Fruit fly (Drosophila melanogaster) whole organism, embryonic: Measurements from ENCODE around the gene gfzf.

ENCODE experiments used
- Blimp-1 ChIP-seq: fragments of 200-800 bp; sonication (Bioruptor generic); optimal IDR thresholded peaks from 3 replicates; lab custom pipeline; 2018; ENCODE audit warnings: missing biosample characterization, missing genetic modification characterization, mild to moderate bottlenecking, moderate library complexity, missing genetic modification reagents
- CG10366 ChIP-seq: fragments of 200-800 bp; sonication (Bioruptor generic); IDR thresholded peaks from 2 replicates; pipeline ENCODE4 v1.3.6; 2022; ENCODE audit warnings: missing biosample characterization, missing genetic modification characterization
- CG17829 ChIP-seq: fragments of 200-800 bp; optimal IDR thresholded peaks from 2 replicates; lab custom pipeline; 2019; ENCODE audit warnings: missing biosample characterization, mild to moderate bottlenecking, missing genetic modification characterization, moderate library complexity
- CG1792 ChIP-seq: fragments of 200-800 bp; sonication (Bioruptor generic); optimal IDR thresholded peaks from 2 replicates; lab custom pipeline; 2016; ENCODE audit warnings: missing biosample characterization, missing genetic modification characterization
- CG2202 ChIP-seq: fragments of 200-800 bp; sonication (Bioruptor generic); optimal IDR thresholded peaks from 2 replicates; lab custom pipeline; 2018; ENCODE audit warnings: missing biosample characterization, mild to moderate bottlenecking, missing genetic modification characterization
- CG30020 ChIP-seq: fragments of 200-800 bp; optimal IDR thresholded peaks from 2 replicates; lab custom pipeline; 2019; ENCODE audit warnings: missing biosample characterization, mild to moderate bottlenecking, missing genetic modification characterization, moderate library complexity
- CG3407 ChIP-seq: fragments of 200-800 bp; sonication (Bioruptor generic); optimal IDR thresholded peaks from 2 replicates; lab custom pipeline; 2018; ENCODE audit warnings: missing biosample characterization, mild to moderate bottlenecking, missing genetic modification characterization
- CG3995 ChIP-seq: fragments of 200-800 bp; sonication (Bioruptor generic); optimal IDR thresholded peaks from 3 replicates; lab custom pipeline; 2016; ENCODE audit warnings: missing biosample characterization, missing genetic modification characterization
- CG5180 ChIP-seq: fragments of 200-800 bp; sonication (Bioruptor generic); optimal IDR thresholded peaks from 3 replicates; lab custom pipeline; 2017; ENCODE audit warnings: missing biosample characterization, missing genetic modification characterization, mild to moderate bottlenecking, moderate library complexity, missing genetic modification reagents
- CG6175 ChIP-seq: fragments of 200-800 bp; sonication (Bioruptor generic); IDR thresholded peaks from 3 replicates; pipeline ENCODE4 v1.3.6; 2022; ENCODE audit warnings: missing biosample characterization, missing genetic modification characterization
- CG6683 ChIP-seq: fragments of 200-800 bp; sonication (Bioruptor generic); optimal IDR thresholded peaks from 2 replicates; lab custom pipeline; 2017; ENCODE audit warnings: missing biosample characterization, mild to moderate bottlenecking, missing genetic modification characterization, missing genetic modification reagents
- CG7745 ChIP-seq: fragments of 200-800 bp; sonication (Bioruptor generic); optimal IDR thresholded peaks from 2 replicates; lab custom pipeline; 2018; ENCODE audit warnings: missing biosample characterization, mild to moderate bottlenecking, missing genetic modification characterization, moderate library complexity
- CTCF ChIP-seq: fragments of 200-800 bp; sonication (Bioruptor generic); optimal IDR thresholded peaks from 2 replicates; lab custom pipeline; 2017; ENCODE audit warnings: missing biosample characterization, mild to moderate bottlenecking, missing genetic modification characterization, moderate library complexity
- Dll ChIP-seq: fragments of 200-800 bp; sonication (Bioruptor generic); IDR thresholded peaks from 4 replicates; pipeline ENCODE4 v1.3.6; 2022; ENCODE audit warnings: missing biosample characterization, missing genetic modification characterization; ENCODE audit not compliant: partially characterized antibody
- E2f2 ChIP-seq: fragments of 200-800 bp; sonication (Bioruptor generic); IDR thresholded peaks from 2 replicates; pipeline ENCODE4 v1.3.6; 2022; ENCODE audit warnings: missing biosample characterization, missing genetic modification characterization
- Ets97D ChIP-seq: fragments of 200-800 bp; sonication (Bioruptor generic); optimal IDR thresholded peaks from 3 replicates; lab custom pipeline; 2016; ENCODE audit warnings: missing biosample characterization, missing genetic modification characterization
- H2.0 ChIP-seq: fragments of 200-800 bp; sonication (Bioruptor generic); IDR thresholded peaks from 2 replicates; pipeline ENCODE4 v1.3.6; 2022; ENCODE audit warnings: missing biosample characterization, missing genetic modification characterization
- HLHmδ ChIP-seq: fragments of 200-800 bp; sonication (Bioruptor generic); optimal IDR thresholded peaks from 2 replicates; lab custom pipeline; 2018; ENCODE audit warnings: missing biosample characterization, mild to moderate bottlenecking, missing genetic modification characterization, moderate library complexity
- Lpt ChIP-seq: fragments of >200 bp; optimal IDR thresholded peaks from 2 replicates; lab custom pipeline; 2018; ENCODE audit warnings: missing biosample characterization, missing genetic modification characterization
- MTF-1 ChIP-seq: fragments of 200-800 bp; sonication (Bioruptor generic); optimal IDR thresholded peaks from 2 replicates; lab custom pipeline; 2018; ENCODE audit warnings: missing biosample characterization, mild to moderate bottlenecking, missing genetic modification characterization, borderline replicate concordance
- Mad ChIP-seq: fragments of 200-800 bp; sonication (Bioruptor generic); optimal IDR thresholded peaks from 2 replicates; lab custom pipeline; 2016; ENCODE audit warnings: missing biosample characterization, missing genetic modification characterization
- Med ChIP-seq: fragments of 200-800 bp; sonication (Bioruptor generic); peaks from one replicate; lab custom pipeline; 2016; ENCODE audit warnings: missing biosample characterization, missing genetic modification characterization, mild to moderate bottlenecking, inconsistent platforms, moderate library complexity
- Nf-YA ChIP-seq: fragments of 200-800 bp; sonication (Bioruptor generic); IDR thresholded peaks from 2 replicates; pipeline ENCODE4 v1.3.6; 2022; ENCODE audit warnings: missing biosample characterization, missing genetic modification characterization
- Scr ChIP-seq: fragments of 200-800 bp; sonication (Bioruptor generic); IDR thresholded peaks from 2 replicates; pipeline ENCODE4 v1.3.6; 2022; ENCODE audit warnings: missing biosample characterization, missing genetic modification characterization; ENCODE audit not compliant: partially characterized antibody
- ara ChIP-seq: fragments of 200-800 bp; sonication (Bioruptor generic); IDR thresholded peaks from 2 replicates; pipeline ENCODE4 v1.3.6; 2022; ENCODE audit warnings: missing biosample characterization, missing genetic modification characterization
- dan ChIP-seq: fragments of 200-800 bp; sonication (Bioruptor generic); IDR thresholded peaks from 2 replicates; pipeline ENCODE4 v1.3.6; 2022; ENCODE audit warnings: missing biosample characterization, missing genetic modification characterization
- danr ChIP-seq: fragments of 200-800 bp; sonication (Bioruptor generic); IDR thresholded peaks from 2 replicates; pipeline ENCODE4 v1.3.6; 2022; ENCODE audit warnings: missing biosample characterization, missing genetic modification characterization
- dimm ChIP-seq: fragments of 200-800 bp; sonication (Bioruptor generic); IDR thresholded peaks from 2 replicates; pipeline ENCODE4 v1.3.6; 2022; ENCODE audit warnings: missing biosample characterization, missing genetic modification characterization
- exex ChIP-seq: fragments of 200-800 bp; sonication (Bioruptor generic); optimal IDR thresholded peaks from 4 replicates; lab custom pipeline; 2018; ENCODE audit warnings: missing biosample characterization, mild to moderate bottlenecking, missing genetic modification characterization, moderate library complexity
- eyg ChIP-seq: fragments of 200-800 bp; sonication (Bioruptor generic); optimal IDR thresholded peaks from 3 replicates; lab custom pipeline; 2016; ENCODE audit warnings: missing biosample characterization, missing genetic modification characterization
- fd96Cb ChIP-seq: fragments of 200-800 bp; sonication (Bioruptor generic); optimal IDR thresholded peaks from 2 replicates; lab custom pipeline; 2018; ENCODE audit warnings: missing biosample characterization, mild to moderate bottlenecking, missing genetic modification characterization, moderate library complexity
- grau ChIP-seq: fragments of 200-800 bp; optimal IDR thresholded peaks from 3 replicates; lab custom pipeline; 2019; ENCODE audit warnings: missing biosample characterization, mild to moderate bottlenecking, missing genetic modification characterization, moderate library complexity
- gro ChIP-seq: fragments of 200-800 bp; sonication (Bioruptor generic); optimal IDR thresholded peaks from 2 replicates; lab custom pipeline; 2016; ENCODE audit warnings: missing biosample characterization, missing genetic modification characterization
- gt ChIP-seq: fragments of 200-800 bp; sonication (Bioruptor generic); IDR thresholded peaks from 2 replicates; pipeline ENCODE4 v1.3.6; 2022; ENCODE audit warnings: missing biosample characterization, missing genetic modification characterization
- hb ChIP-seq: fragments of 200-800 bp; sonication (Bioruptor generic); IDR thresholded peaks from 3 replicates; pipeline ENCODE4 v1.3.6; 2022; ENCODE audit warnings: missing biosample characterization, missing genetic modification characterization; ENCODE audit not compliant: partially characterized antibody
- hkb ChIP-seq, 2 experiments: fragments of 200-800 bp in 1 of 2; fragments of >200 bp in 1 of 2; sonication (Bioruptor generic) in 1 of 2; IDR thresholded peaks in 1 of 2; optimal IDR thresholded peaks in 1 of 2; 2 replicates each; pipeline versions ENCODE4 v1.3.6 to Lab custom; 2017 to 2022; ENCODE audit warnings: missing biosample characterization in 1 of 2, missing genetic modification characterization in 1 of 2
- ken ChIP-seq: fragments of 200-800 bp; sonication (Bioruptor generic); IDR thresholded peaks from 3 replicates; pipeline ENCODE4 v1.3.6; 2022; ENCODE audit warnings: missing biosample characterization, missing genetic modification characterization
- mld ChIP-seq: fragments of 200-800 bp; sonication (Bioruptor generic); IDR thresholded peaks from 3 replicates; pipeline ENCODE4 v1.3.6; 2022; ENCODE audit warnings: missing biosample characterization, missing genetic modification characterization; ENCODE audit not compliant: partially characterized antibody
- pan ChIP-seq, 4 experiments: fragments of >200 bp in 3 of 4; fragments of 200-800 bp in 1 of 4; sonication (Bioruptor generic) in 1 of 4; optimal IDR thresholded peaks in 3 of 4; IDR thresholded peaks in 1 of 4; 2 replicates each; pipeline versions ENCODE4 v1.3.6 to Lab custom; 2017 to 2022; ENCODE audit warnings: missing biosample characterization in 2 of 4, missing genetic modification characterization in 2 of 4, mixed read lengths in 1 of 4
- pho ChIP-seq: fragments of 200-800 bp; sonication (Bioruptor generic); optimal IDR thresholded peaks from 2 replicates; lab custom pipeline; 2016; ENCODE audit warnings: missing biosample characterization, missing genetic modification characterization
- run ChIP-seq: fragments of 200-800 bp; sonication (Bioruptor generic); optimal IDR thresholded peaks from 3 replicates; lab custom pipeline; 2018; ENCODE audit warnings: missing biosample characterization, mild to moderate bottlenecking, missing genetic modification characterization
- scrt ChIP-seq: fragments of 200-800 bp; sonication (Bioruptor generic); optimal IDR thresholded peaks from 2 replicates; lab custom pipeline; 2018; ENCODE audit warnings: missing biosample characterization, mild to moderate bottlenecking, missing genetic modification characterization, moderate library complexity
- sd ChIP-seq: fragments of 200-800 bp; sonication (Bioruptor generic); optimal IDR thresholded peaks from 3 replicates; lab custom pipeline; 2018; ENCODE audit warnings: missing biosample characterization, mild to moderate bottlenecking, missing genetic modification characterization, moderate library complexity
- sens-2 ChIP-seq: fragments of 200-800 bp; sonication (Bioruptor generic); IDR thresholded peaks from 2 replicates; pipeline ENCODE4 v1.3.6; 2022; ENCODE audit warnings: missing biosample characterization, missing genetic modification characterization
- sqz ChIP-seq: fragments of 200-800 bp; sonication (Bioruptor generic); optimal IDR thresholded peaks from 3 replicates; lab custom pipeline; 2018; ENCODE audit warnings: missing biosample characterization, mild to moderate bottlenecking, missing genetic modification characterization
- trem ChIP-seq: fragments of 200-800 bp; optimal IDR thresholded peaks from 3 replicates; lab custom pipeline; 2019; ENCODE audit warnings: missing biosample characterization, mild to moderate bottlenecking, missing genetic modification characterization, moderate library complexity
- yki ChIP-seq: fragments of >200 bp; optimal IDR thresholded peaks from 3 replicates; lab custom pipeline; 2018
- zen2 ChIP-seq: fragments of 200-800 bp; sonication (Bioruptor generic); IDR thresholded peaks from 3 replicates; pipeline ENCODE4 v1.3.6; 2022; ENCODE audit warnings: missing biosample characterization, missing genetic modification characterization; ENCODE audit not compliant: partially characterized antibody
- zf30C ChIP-seq: fragments of 200-800 bp; sonication (Bioruptor generic); optimal IDR thresholded peaks from 3 replicates; lab custom pipeline; 2018; ENCODE audit warnings: missing biosample characterization, mild to moderate bottlenecking, missing genetic modification characterization

The gfzf gene

DNA sequence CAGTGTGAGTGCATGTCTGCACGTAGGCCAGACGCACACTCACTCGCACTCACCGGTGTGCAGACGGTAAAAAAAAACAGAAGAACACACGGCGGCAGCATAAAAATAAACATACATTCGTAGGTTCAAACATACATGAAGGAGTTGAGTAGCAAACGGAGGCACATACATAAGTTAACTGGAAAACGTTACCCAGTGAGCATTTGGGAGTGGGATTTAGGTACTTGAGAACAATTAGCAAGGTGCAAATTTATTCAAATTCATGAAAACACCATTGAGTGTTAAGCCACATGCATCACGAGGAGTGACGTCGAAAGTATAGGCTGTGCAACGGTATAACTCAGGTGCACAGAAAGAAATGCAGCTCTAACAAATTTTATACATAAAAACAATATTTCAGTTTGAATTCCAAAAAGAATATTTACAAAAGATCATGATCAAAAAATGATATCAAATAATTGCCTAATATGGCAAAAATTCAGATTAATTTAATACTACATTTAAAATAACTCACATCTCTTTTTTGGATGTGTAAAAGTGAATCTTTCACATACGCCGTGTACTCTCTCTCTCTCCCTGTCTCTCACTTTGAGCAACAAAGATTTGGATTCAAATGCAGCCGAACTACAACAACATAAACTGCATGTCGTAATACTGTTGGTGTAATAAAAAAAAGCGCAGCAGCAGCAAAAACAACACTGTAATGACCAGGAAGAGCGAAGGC is 42.0 kb downstream of the gfzf start (continued):
- no peak for TF ChIP-seq HLHmδ
- peak; percentile 98 for TF ChIP-seq zf30C
- TF ChIP-seq Blimp-1 (GFP tag; lab: Kevin White, UChicago), result peak; percentile 98
- TF ChIP-seq E2f2 (GFP tag; lab: Robert Waterston, UW), result no peak
- peak; percentile 83 for TF ChIP-seq eyg (GFP tag; lab: Kevin White, UChicago)
- no peak for TF ChIP-seq dan (GFP tag; lab: Robert Waterston, UW)
- no peak for TF ChIP-seq CG10366
- TF ChIP-seq ken, result no peak
- no peak for TF ChIP-seq hkb (optimal IDR thresholded peaks at IDR 0.05; lab: Kevin White, UChicago)
- no peak for TF ChIP-seq hkb (GFP tag; IDR thresholded peaks at IDR 0.05; lab: Robert Waterston, UW)
- peak; percentile 68 for TF ChIP-seq pho (GFP tag; lab: Kevin White, UChicago)
- peak; percentile 86 for TF ChIP-seq CG1792 (GFP tag; lab: Kevin White, UChicago)
- TF ChIP-seq CTCF (GFP tag; lab: Kevin White, UChicago), result peak; percentile 50
- TF ChIP-seq fd96Cb (tag; lab: Kevin White, UChicago), result peak; percentile 97
- TF ChIP-seq mld (GFP tag; lab: Robert Waterston, UW), result no peak
- TF ChIP-seq CG2202 (tag; lab: Kevin White, UChicago), result peak; percentile 97
- TF ChIP-seq Med (GFP tag; lab: Kevin White, UChicago), result peak; percentile 91
- peak; percentile 94 for TF ChIP-seq CG3407 (GFP tag; lab: Kevin White, UChicago)
- no peak for TF ChIP-seq gro (GFP tag; lab: Kevin White, UChicago)
- peak; percentile 90 for TF ChIP-seq Mad (GFP tag; lab: Kevin White, UChicago)
- TF ChIP-seq trem (tag; lab: Kevin White, UChicago), result peak; percentile 96
- TF ChIP-seq sens-2 (GFP tag; lab: Robert Waterston, UW), result no peak
- peak; percentile 66 for TF ChIP-seq Ets97D (GFP tag; lab: Kevin White, UChicago)
- peak; percentile 86 for TF ChIP-seq CG5180 (GFP tag; lab: Kevin White, UChicago)
- TF ChIP-seq sd (tag; lab: Kevin White, UChicago), result peak; percentile 69
- no peak for TF ChIP-seq Scr (GFP tag; lab: Robert Waterston, UW)
- TF ChIP-seq scrt (GFP tag; lab: Kevin White, UChicago), result peak; percentile 78
- peak; percentile 82 for TF ChIP-seq run (tag; lab: Kevin White, UChicago)
- peak; percentile 63 for TF ChIP-seq CG6683
- TF ChIP-seq hb (GFP tag; lab: Robert Waterston, UW), result no peak
- peak; percentile 99 for TF ChIP-seq CG17829 (tag; lab: Kevin White, UChicago)
- TF ChIP-seq Lpt, result no peak
- TF ChIP-seq Dll, result no peak
- no peak for TF ChIP-seq CG6175 (GFP tag; lab: Robert Waterston, UW)
- peak; percentile 34 for TF ChIP-seq exex (tag; lab: Kevin White, UChicago)
- no peak for TF ChIP-seq yki (lab: Kevin White, UChicago)
- TF ChIP-seq danr, result no peak
- TF ChIP-seq CG3995 (GFP tag; lab: Kevin White, UChicago), result no peak
- TF ChIP-seq grau (tag; lab: Kevin White, UChicago), result peak; percentile 94
- TF ChIP-seq ara (GFP tag; lab: Robert Waterston, UW), result no peak
- TF ChIP-seq sqz, result peak; percentile 93
- TF ChIP-seq MTF-1, result peak; percentile 91
- peak; percentile 87 for TF ChIP-seq CG30020 (tag; lab: Kevin White, UChicago)
- TF ChIP-seq pan (optimal IDR thresholded peaks at IDR 0.05; lab: Kevin White, UChicago), result no peak
- TF ChIP-seq pan (GFP tag; optimal IDR thresholded peaks at IDR 0.05 in 1 of 2, IDR thresholded peaks at IDR 0.05 in 1 of 2), result no peak
- TF ChIP-seq Nf-YA (GFP tag; lab: Robert Waterston, UW), result no peak
- no peak for TF ChIP-seq gt (GFP tag; lab: Robert Waterston, UW)
- TF ChIP-seq CG7745, result peak; percentile 72
- no peak for TF ChIP-seq H2.0 (GFP tag; lab: Robert Waterston, UW)
- no peak for TF ChIP-seq zen2 (GFP tag; lab: Robert Waterston, UW)
- TF ChIP-seq dimm (GFP tag; lab: Robert Waterston, UW), result no peak
